Worm (Caenorhabditis elegans): ENCODE measurements around the gene fbxb-41.

DNA sequence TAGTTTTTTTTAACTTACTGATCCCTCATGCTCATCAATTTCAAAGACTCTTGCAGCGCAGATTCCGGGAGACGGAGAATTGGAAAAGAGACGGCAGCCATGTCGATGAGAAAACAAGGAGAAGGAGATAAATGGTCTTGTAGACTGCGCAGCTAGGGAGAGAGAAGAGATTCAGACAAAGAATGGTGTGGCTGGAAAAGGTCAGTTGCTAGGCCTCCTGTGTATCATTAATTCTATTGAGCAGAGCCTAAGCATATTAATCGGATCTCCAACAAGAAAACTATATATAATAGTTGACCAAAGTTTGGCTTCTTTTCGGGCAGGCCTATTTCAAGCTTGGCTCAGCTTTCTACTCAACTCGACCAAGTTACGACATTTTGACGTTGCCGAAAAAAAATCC lies 42.6 kb downstream of the fbxb-41 start, which contains the start of gene fbxb-29:
- no peak for TF ChIP-seq ets-7 (tag; optimal IDR thresholded peaks at IDR 0.05)
- no peak for TF ChIP-seq hmg-4 (GFP tag; optimal IDR thresholded peaks at IDR 0.05)
- no peak for TF ChIP-seq ama-1 (optimal IDR thresholded peaks at IDR 0.05)
- TF ChIP-seq tbx-37 (GFP tag; conservative IDR thresholded peaks at IDR 0.05): no peak
- no peak for TF ChIP-seq tbx-11 (GFP tag; IDR thresholded peaks at IDR 0.05)
